Worm (Caenorhabditis elegans): ENCODE results near the gene Y66D12A.11.

DNA sequence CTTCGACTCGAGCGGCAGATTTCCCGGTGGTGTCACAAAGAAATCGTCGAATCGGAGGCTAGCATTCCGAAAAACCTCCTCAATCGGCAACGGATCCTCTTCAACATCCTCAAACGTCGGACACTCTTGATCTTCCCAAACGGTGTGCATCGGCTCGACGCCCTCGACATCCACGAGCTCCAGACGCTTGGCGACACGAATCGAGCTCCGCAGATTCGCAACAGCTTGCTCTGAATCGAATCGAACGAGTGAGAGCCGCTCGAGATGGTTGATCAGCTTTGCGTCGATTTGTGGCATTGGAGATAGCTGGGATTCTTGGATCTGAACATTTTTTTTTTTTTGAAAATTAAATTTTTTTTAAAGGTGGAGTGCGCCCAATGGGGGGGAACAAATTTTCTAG, 16.1 kb downstream of the Y66D12A.11 start:
- no peak for TF ChIP-seq ztf-11 (tag; optimal IDR thresholded peaks at IDR 0.05)
- no peak for TF ChIP-seq irx-1 (tag; optimal IDR thresholded peaks at IDR 0.05)
- no peak for TF ChIP-seq nhr-76 (tag; optimal IDR thresholded peaks at IDR 0.05)
- no peak for TF ChIP-seq nhr-11 (tag; optimal IDR thresholded peaks at IDR 0.05)
- no peak for TF ChIP-seq rnt-1 (tag; optimal IDR thresholded peaks at IDR 0.05)
- no peak for TF ChIP-seq egl-27 (tag; optimal IDR thresholded peaks at IDR 0.05)
- TF ChIP-seq snpc-4 (tag; optimal IDR thresholded peaks at IDR 0.05) = no peak
- TF ChIP-seq lin-39 (tag; optimal IDR thresholded peaks at IDR 0.05) = no peak
- no peak for TF ChIP-seq fos-1 (tag; optimal IDR thresholded peaks at IDR 0.05)
- no peak for TF ChIP-seq ceh-82 (tag; optimal IDR thresholded peaks at IDR 0.05)
- TF ChIP-seq unc-130 (tag; optimal IDR thresholded peaks at IDR 0.05) = no peak
- no peak for TF ChIP-seq efl-3 (GFP tag; optimal IDR thresholded peaks at IDR 0.05)
- TF ChIP-seq lin-15B (tag; optimal IDR thresholded peaks at IDR 0.05) = no peak
- TF ChIP-seq ztf-4 (tag; optimal IDR thresholded peaks at IDR 0.05) = no peak

All from whole organism, L1 larva.